Worm (Caenorhabditis elegans): ENCODE measurements around the gene gpa-1.

DNA sequence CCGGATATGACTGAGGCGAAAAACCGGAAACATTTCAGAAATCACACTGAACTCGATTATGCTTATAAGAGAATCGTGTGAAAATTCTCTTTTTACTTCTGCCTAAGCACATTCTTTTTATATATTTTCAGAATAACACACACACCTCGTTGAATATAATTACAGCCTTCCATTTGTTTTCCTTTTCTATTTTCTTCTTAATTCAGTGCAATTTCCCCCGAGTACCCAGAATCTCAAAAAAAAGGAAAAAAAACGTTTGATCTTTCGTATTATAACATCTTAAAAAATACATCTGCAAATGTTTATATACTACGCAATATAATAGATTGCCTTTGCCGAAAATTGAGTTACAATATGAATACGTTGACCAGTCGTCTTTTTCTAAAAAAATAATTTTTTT lies 45.7 kb downstream of the gpa-1 start:
- no peak for TF ChIP-seq F49E8.2 (tag; optimal IDR thresholded peaks at IDR 0.05; ENCODE audit: insufficient read depth)
- no peak for TF ChIP-seq lsy-27 (tag; optimal IDR thresholded peaks at IDR 0.05; ENCODE audit: borderline replicate concordance, insufficient read depth)
- TF ChIP-seq nfya-1 (tag; optimal IDR thresholded peaks at IDR 0.05; ENCODE audit: borderline replicate concordance, insufficient read depth), result no peak
- TF ChIP-seq egl-44 (GFP tag; IDR thresholded peaks at IDR 0.05), result no peak
- no peak for TF ChIP-seq C06A6.2 (GFP tag; conservative IDR thresholded peaks at IDR 0.05)
- TF ChIP-seq hrde-1 (tag; optimal IDR thresholded peaks at IDR 0.05; ENCODE audit: borderline replicate concordance), result no peak
